Fruit fly (Drosophila melanogaster) whole organism, pupa: ENCODE data around the gene Trim9.

Experiments
- CG10348 ChIP-seq: fragments of 200-800 bp; sonication (Bioruptor generic); IDR thresholded peaks from 2 replicates; pipeline ENCODE4 v1.3.6; 2022; ENCODE audit warnings: missing biosample characterization, missing genetic modification characterization
- CG12605 ChIP-seq: fragments of 200-800 bp; sonication (Bioruptor generic); IDR thresholded peaks from 2 replicates; pipeline ENCODE4 v1.3.6; 2022; ENCODE audit warnings: missing biosample characterization, missing genetic modification characterization
- CG13204 ChIP-seq: fragments of 200-800 bp; sonication (Bioruptor generic); optimal IDR thresholded peaks from 2 replicates; lab custom pipeline; 2018; ENCODE audit warnings: missing biosample characterization, mild to moderate bottlenecking, missing genetic modification characterization, moderate library complexity
- CG14655 ChIP-seq: fragments of 200-800 bp; sonication (Bioruptor generic); optimal IDR thresholded peaks from 3 replicates; lab custom pipeline; 2017; ENCODE audit warnings: mild to moderate bottlenecking, missing biosample characterization, missing genetic modification reagents, missing genetic modification characterization
- CG15710 ChIP-seq: fragments of 200-800 bp; sonication (Bioruptor generic); optimal IDR thresholded peaks from 2 replicates; lab custom pipeline; 2018; ENCODE audit warnings: missing biosample characterization, mild to moderate bottlenecking, missing genetic modification characterization, moderate library complexity
- CG17806 ChIP-seq: fragments of 200-800 bp; sonication (Bioruptor generic); optimal IDR thresholded peaks from 2 replicates; lab custom pipeline; 2018; ENCODE audit warnings: missing biosample characterization, mild to moderate bottlenecking, missing genetic modification characterization, moderate library complexity
- CG32121 ChIP-seq: fragments of 200-800 bp; sonication (Bioruptor generic); IDR thresholded peaks from 2 replicates; pipeline ENCODE4 v1.3.6; 2022; ENCODE audit warnings: missing biosample characterization, missing genetic modification characterization
- CG34367 ChIP-seq: fragments of 200-800 bp; sonication (Bioruptor generic); optimal IDR thresholded peaks from 2 replicates; lab custom pipeline; 2018; ENCODE audit warnings: missing biosample characterization, mild to moderate bottlenecking, missing genetic modification characterization
- CG4496 ChIP-seq: fragments of 200-800 bp; sonication (Bioruptor generic); IDR thresholded peaks from 3 replicates; pipeline ENCODE4 v1.3.6; 2022; ENCODE audit warnings: missing biosample characterization, missing genetic modification characterization
- CG8159 ChIP-seq: fragments of 200-800 bp; sonication (Bioruptor generic); optimal IDR thresholded peaks from 3 replicates; lab custom pipeline; 2018; ENCODE audit warnings: missing biosample characterization, mild to moderate bottlenecking, missing genetic modification characterization, moderate library complexity
- CG8301 ChIP-seq: fragments of 200-800 bp; sonication (Bioruptor generic); optimal IDR thresholded peaks from 2 replicates; lab custom pipeline; 2018; ENCODE audit warnings: missing biosample characterization, mild to moderate bottlenecking, missing genetic modification characterization
- CG9948 ChIP-seq: fragments of 200-800 bp; sonication (Bioruptor generic); optimal IDR thresholded peaks from 2 replicates; lab custom pipeline; 2018; ENCODE audit warnings: missing biosample characterization, mild to moderate bottlenecking, missing genetic modification characterization, moderate library complexity
- D1 ChIP-seq: fragments of 200-800 bp; sonication (Bioruptor generic); optimal IDR thresholded peaks from 2 replicates; lab custom pipeline; 2018; ENCODE audit warnings: missing biosample characterization, mild to moderate bottlenecking, missing genetic modification characterization, moderate library complexity
- EcR ChIP-seq: fragments of 200-800 bp; sonication (Bioruptor generic); optimal IDR thresholded peaks from 3 replicates; lab custom pipeline; 2019; ENCODE audit warnings: missing biosample characterization, missing genetic modification characterization, mild to moderate bottlenecking, moderate library complexity, missing genetic modification reagents
- Ets98B ChIP-seq: fragments of 200-800 bp; sonication (Bioruptor generic); IDR thresholded peaks from 2 replicates; pipeline ENCODE4 v1.3.6; 2022; ENCODE audit warnings: missing biosample characterization, missing genetic modification characterization
- Pif1A ChIP-seq: fragments of 200-800 bp; sonication (Bioruptor generic); optimal IDR thresholded peaks from 3 replicates; lab custom pipeline; 2016; ENCODE audit warnings: missing biosample characterization, missing genetic modification characterization
- Pif1B ChIP-seq: fragments of 200-800 bp; sonication (Bioruptor generic); optimal IDR thresholded peaks from 3 replicates; lab custom pipeline; 2016; ENCODE audit warnings: missing biosample characterization, missing genetic modification characterization
- Snoo ChIP-seq: fragments of 200-800 bp; sonication (Bioruptor generic); optimal IDR thresholded peaks from 3 replicates; lab custom pipeline; 2017; ENCODE audit warnings: missing biosample characterization, mild to moderate bottlenecking, missing genetic modification characterization, inconsistent platforms
- fd96Ca ChIP-seq: fragments of 200-800 bp; sonication (Bioruptor generic); IDR thresholded peaks from 3 replicates; pipeline ENCODE4 v1.3.6; 2022; ENCODE audit warnings: missing biosample characterization, missing genetic modification characterization
- gl ChIP-seq: fragments of 200-800 bp; sonication (Bioruptor generic); optimal IDR thresholded peaks from 2 replicates; lab custom pipeline; 2018; ENCODE audit warnings: missing biosample characterization, mild to moderate bottlenecking, missing genetic modification characterization
- rn ChIP-seq: fragments of 200-800 bp; sonication (Bioruptor generic); IDR thresholded peaks from 2 replicates; pipeline ENCODE4 v1.3.6; 2022; ENCODE audit warnings: missing biosample characterization, missing genetic modification characterization

Gene Trim9

DNA sequence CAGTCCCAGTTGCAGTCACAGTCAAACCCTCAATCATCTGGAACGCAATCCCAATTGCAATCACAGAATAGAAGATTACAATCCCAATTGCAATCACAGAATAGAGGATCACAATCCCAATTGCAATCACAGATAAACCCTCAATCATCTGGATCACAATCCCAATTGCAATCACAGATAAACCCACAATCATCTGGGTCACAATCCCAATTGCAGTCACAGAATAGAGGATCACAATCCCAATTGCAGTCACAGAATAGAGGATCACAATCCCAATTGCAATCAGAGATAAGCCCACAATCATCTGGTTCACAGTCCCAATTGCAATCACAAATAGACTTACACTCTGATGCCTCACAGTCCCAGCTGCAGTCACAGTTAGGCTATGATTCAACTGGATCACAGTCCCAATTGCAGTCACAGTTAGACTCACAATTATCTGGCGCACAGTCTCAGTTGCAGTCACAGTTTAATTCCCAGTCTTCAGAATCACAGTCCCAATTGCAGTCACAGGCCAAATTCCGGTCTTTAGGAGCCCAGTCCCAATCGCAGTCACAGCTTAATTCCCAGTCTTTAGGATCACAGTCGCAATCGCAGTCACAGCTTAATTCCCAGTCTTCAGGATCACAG lies 103.2 kb downstream of the Trim9 start:
- TF ChIP-seq CG13204 (GFP tag; lab: Kevin White, UChicago) (no peak), Snoo (tag; lab: Kevin White, UChicago) (no peak), CG9948 (tag; lab: Kevin White, UChicago) (no peak), Pif1A (no peak), EcR (GFP tag; lab: Kevin White, UChicago) (no peak), CG8159 (tag; lab: Kevin White, UChicago) (no peak), Ets98B (no peak), CG14655 (GFP tag; lab: Kevin White, UChicago) (no peak), CG15710 (tag; lab: Kevin White, UChicago) (no peak), CG32121 (GFP tag; lab: Robert Waterston, UW) (no peak), CG12605 (GFP tag; lab: Robert Waterston, UW) (no peak), CG17806 (tag; lab: Kevin White, UChicago) (no peak), CG4496 (GFP tag; lab: Robert Waterston, UW) (no peak), fd96Ca (no peak), gl (tag; lab: Kevin White, UChicago) (no peak), Pif1B (GFP tag; lab: Kevin White, UChicago) (no peak), CG34367 (tag; lab: Kevin White, UChicago) (no peak)

DNA sequence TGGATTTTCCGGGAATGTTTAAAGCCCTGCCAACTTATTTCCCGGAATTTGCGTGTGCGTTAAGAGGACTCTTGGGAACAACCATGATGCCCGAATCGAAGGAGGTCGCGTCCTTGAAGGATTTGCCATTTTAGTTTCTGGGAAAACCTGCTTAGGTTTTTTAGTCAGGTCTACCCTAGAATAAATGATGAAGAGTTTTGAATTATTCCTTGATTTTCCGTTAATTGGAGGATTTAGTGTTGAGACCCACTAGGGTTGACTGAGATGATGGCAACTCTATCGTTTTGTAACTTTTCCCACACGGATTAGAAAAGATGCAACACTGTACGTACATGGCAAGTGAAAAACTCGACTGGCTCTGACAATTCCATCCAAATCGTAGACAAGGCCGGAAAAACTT lies 106.6 kb downstream of the Trim9 start, which contains the start of gene dbf:
TSS of gene dbf (plus strand) at position 301 of the 400 bp plus-strand sequence.
- TF ChIP-seq CG15710 (tag; lab: Kevin White, UChicago), result no peak
- TF ChIP-seq Snoo (tag; lab: Kevin White, UChicago), result no peak
- TF ChIP-seq D1 (tag; lab: Kevin White, UChicago), result no peak
- TF ChIP-seq fd96Ca, result no peak
- no peak for TF ChIP-seq Pif1A
- TF ChIP-seq CG34367 (tag; lab: Kevin White, UChicago), result no peak
- no peak for TF ChIP-seq CG13204 (GFP tag; lab: Kevin White, UChicago)
- TF ChIP-seq CG12605 (GFP tag; lab: Robert Waterston, UW), result no peak
- TF ChIP-seq CG8301 (tag; lab: Kevin White, UChicago), result no peak
- no peak for TF ChIP-seq CG10348 (GFP tag; lab: Robert Waterston, UW)
- TF ChIP-seq CG8159 (tag; lab: Kevin White, UChicago), result no peak
- no peak for TF ChIP-seq EcR (GFP tag; lab: Kevin White, UChicago)
- no peak for TF ChIP-seq CG14655 (GFP tag; lab: Kevin White, UChicago)
- no peak for TF ChIP-seq gl (tag; lab: Kevin White, UChicago)
- TF ChIP-seq Ets98B, result no peak
- no peak for TF ChIP-seq CG4496 (GFP tag; lab: Robert Waterston, UW)
- no peak for TF ChIP-seq CG9948 (tag; lab: Kevin White, UChicago)

DNA sequence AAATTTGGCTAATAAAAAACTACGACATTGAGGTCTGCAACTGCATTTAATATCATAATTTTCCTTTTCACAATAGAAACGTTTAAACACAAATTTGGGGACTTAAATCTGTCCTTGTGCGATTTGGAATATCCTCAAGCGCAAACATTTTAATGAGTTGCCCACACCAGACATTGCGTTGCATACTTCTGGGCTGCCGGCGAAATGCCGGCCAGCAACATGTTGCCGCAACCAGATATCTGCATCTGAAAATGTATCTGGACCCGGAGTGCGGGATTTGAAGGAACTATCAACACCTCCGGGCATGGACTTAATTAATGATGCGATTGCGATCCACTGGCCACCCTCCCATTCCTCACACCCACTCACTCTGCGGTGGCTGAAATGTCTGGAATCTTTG lies 109.8 kb downstream of the Trim9 start:
- no peak for TF ChIP-seq CG32121 (GFP tag; lab: Robert Waterston, UW)

DNA sequence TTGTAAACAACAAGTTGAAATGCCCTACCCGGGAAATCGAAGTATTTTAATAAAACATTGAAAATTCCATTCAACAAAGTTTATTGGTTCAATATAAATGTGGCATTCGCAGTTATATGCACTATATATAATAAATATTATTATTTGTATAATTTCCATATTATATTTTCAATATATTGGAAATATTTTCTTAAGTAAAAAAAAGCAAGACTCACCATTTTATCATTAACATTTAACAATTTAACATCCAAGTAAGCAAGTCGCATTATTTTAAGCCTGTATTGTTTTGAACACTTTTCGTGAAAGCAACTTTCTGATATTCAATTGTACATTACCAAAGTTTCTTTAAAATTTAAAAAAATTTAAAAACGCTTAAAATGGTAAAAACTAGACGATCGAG lies 113.3 kb downstream of the Trim9 start, which contains the start of gene CG45690:
TSS of gene CG45690 (plus strand) at position 301 of the 400 bp plus-strand sequence.
- TF ChIP-seq CG8301 (tag; lab: Kevin White, UChicago) (no peak), CG17806 (tag; lab: Kevin White, UChicago) (no peak), D1 (tag; lab: Kevin White, UChicago) (no peak), rn (GFP tag; lab: Robert Waterston, UW) (no peak), CG12605 (GFP tag; lab: Robert Waterston, UW) (no peak), CG14655 (GFP tag; lab: Kevin White, UChicago) (no peak), Snoo (tag; lab: Kevin White, UChicago) (no peak), fd96Ca (no peak), CG13204 (GFP tag; lab: Kevin White, UChicago) (no peak), Pif1B (GFP tag; lab: Kevin White, UChicago) (no peak), CG4496 (GFP tag; lab: Robert Waterston, UW) (no peak), CG8159 (tag; lab: Kevin White, UChicago) (no peak), EcR (GFP tag; lab: Kevin White, UChicago) (no peak), Ets98B (no peak), CG15710 (tag; lab: Kevin White, UChicago) (no peak), CG34367 (tag; lab: Kevin White, UChicago) (no peak), CG32121 (GFP tag; lab: Robert Waterston, UW) (no peak), gl (tag; lab: Kevin White, UChicago) (no peak), CG9948 (tag; lab: Kevin White, UChicago) (no peak), Pif1A (no peak)

DNA sequence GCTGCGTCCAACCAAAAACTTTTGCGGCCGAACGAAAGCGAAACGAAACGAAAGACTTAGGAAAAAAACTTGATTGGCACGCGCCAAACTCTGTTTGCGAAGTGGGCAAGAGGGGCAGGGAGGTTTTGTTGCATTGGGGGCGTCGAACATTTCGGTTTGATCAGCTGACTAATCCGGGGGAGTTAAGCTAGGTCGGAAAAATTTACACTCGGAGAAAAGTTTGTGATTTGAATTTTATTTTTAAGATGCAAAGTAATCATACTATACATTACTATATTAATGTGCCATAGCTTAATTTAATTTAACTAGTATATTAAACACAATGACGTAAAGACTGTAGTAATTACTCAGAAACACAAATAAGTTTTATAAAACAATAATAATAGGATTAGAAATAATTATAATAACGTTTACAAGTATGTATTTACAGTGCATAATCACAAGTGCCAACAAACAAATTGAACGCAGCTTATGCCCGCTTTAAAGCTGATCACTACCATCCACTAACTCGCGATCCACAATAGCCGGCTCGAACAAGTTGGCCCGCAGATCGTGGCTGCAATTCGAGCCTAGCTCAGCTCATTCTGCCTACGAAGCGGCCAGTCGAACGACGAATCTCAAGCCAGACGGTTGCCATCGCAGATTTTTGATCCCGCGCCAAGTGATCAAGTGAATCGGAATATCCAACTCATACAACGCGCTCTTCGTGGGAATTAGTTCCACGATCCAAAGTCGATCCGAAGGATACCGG lies 117.0 kb downstream of the Trim9 start, which contains the start of gene CG31871:
TSS of gene CG31871 (plus strand) at position 592 of the 751 bp plus-strand sequence.
- TF ChIP-seq CG34367 (tag; lab: Kevin White, UChicago) (peak; percentile 65), Snoo (tag; lab: Kevin White, UChicago) (no peak), CG13204 (GFP tag; lab: Kevin White, UChicago) (no peak), CG14655 (GFP tag; lab: Kevin White, UChicago) (peak; percentile 90), CG9948 (tag; lab: Kevin White, UChicago) (peak; percentile 85), fd96Ca (no peak), CG15710 (tag; lab: Kevin White, UChicago) (peak; percentile 55), CG32121 (GFP tag; lab: Robert Waterston, UW) (peak; percentile 89), EcR (GFP tag; lab: Kevin White, UChicago) (no peak), gl (tag; lab: Kevin White, UChicago) (no peak), Pif1A (no peak), D1 (tag; lab: Kevin White, UChicago) (peak; percentile 73), CG12605 (GFP tag; lab: Robert Waterston, UW) (peak; percentile 83), CG8159 (tag; lab: Kevin White, UChicago) (peak; percentile 76), CG8301 (tag; lab: Kevin White, UChicago) (peak; percentile 90), Ets98B (peak; percentile 75), CG10348 (GFP tag; lab: Robert Waterston, UW) (peak; percentile 52; the same call in 1 of the 2 replicates), CG17806 (tag; lab: Kevin White, UChicago) (peak; percentile 77), CG4496 (GFP tag; lab: Robert Waterston, UW) (peak; percentile 82), Pif1B (GFP tag; lab: Kevin White, UChicago) (peak; percentile 33), rn (GFP tag; lab: Robert Waterston, UW) (peak; percentile 70)
- TF ChIP-seq, all 21 proteins: peak for 15
